Fruit fly (Drosophila melanogaster) whole organism, adult: ENCODE data around the gene CG6785.

Experiments used
- CG11617 ChIP-seq: fragments of 200-800 bp; sonication (Bioruptor generic); optimal IDR thresholded peaks from 2 replicates; lab custom pipeline; 2017; ENCODE audit warnings: mild to moderate bottlenecking, missing biosample characterization, missing genetic modification reagents, missing genetic modification characterization
- CG12768 ChIP-seq: fragments of 200-800 bp; sonication (Bioruptor generic); optimal IDR thresholded peaks from 2 replicates; lab custom pipeline; 2017; ENCODE audit warnings: missing biosample characterization, missing genetic modification characterization, mild to moderate bottlenecking, moderate library complexity, missing genetic modification reagents
- CG7101 ChIP-seq: fragments of 200-800 bp; sonication (Bioruptor generic); optimal IDR thresholded peaks from 2 replicates; lab custom pipeline; 2018; ENCODE audit warnings: missing biosample characterization, mild to moderate bottlenecking, missing genetic modification characterization, moderate library complexity
- Crg-1 ChIP-seq: fragments of 200-800 bp; sonication (Bioruptor generic); optimal IDR thresholded peaks from 2 replicates; lab custom pipeline; 2016; ENCODE audit warnings: missing biosample characterization, missing genetic modification characterization
- Hr96 ChIP-seq: fragments of 200-800 bp; sonication (Bioruptor generic); optimal IDR thresholded peaks from 2 replicates; lab custom pipeline; 2016; ENCODE audit warnings: missing biosample characterization, missing genetic modification characterization
- Mnt ChIP-seq: fragments of 200-800 bp; sonication (Bioruptor generic); optimal IDR thresholded peaks from 2 replicates; lab custom pipeline; 2016; ENCODE audit warnings: missing biosample characterization, mild to moderate bottlenecking, missing genetic modification characterization
- bab1 ChIP-seq: fragments of 200-800 bp; sonication (Bioruptor generic); optimal IDR thresholded peaks from 3 replicates; lab custom pipeline; 2019; ENCODE audit warnings: missing biosample characterization, mild to moderate bottlenecking, missing genetic modification characterization, moderate library complexity
- cnc ChIP-seq, 2 experiments: fragments of >200 bp; optimal IDR thresholded peaks; 2 replicates each; lab custom pipeline; 2017
- kay ChIP-seq: fragments of 200-800 bp; sonication (Bioruptor generic); peaks from one replicate; lab custom pipeline; 2016; ENCODE audit warnings: missing biosample characterization, missing genetic modification characterization, borderline replicate concordance
- pad ChIP-seq: fragments of 200-800 bp; sonication (Bioruptor generic); optimal IDR thresholded peaks from 3 replicates; lab custom pipeline; 2017; ENCODE audit warnings: missing biosample characterization, missing genetic modification characterization, mild to moderate bottlenecking, moderate library complexity, missing genetic modification reagents
- toe ChIP-seq: fragments of 200-800 bp; sonication (Bioruptor generic); optimal IDR thresholded peaks from 2 replicates; lab custom pipeline; 2016; ENCODE audit warnings: missing biosample characterization, missing genetic modification characterization

DNA sequence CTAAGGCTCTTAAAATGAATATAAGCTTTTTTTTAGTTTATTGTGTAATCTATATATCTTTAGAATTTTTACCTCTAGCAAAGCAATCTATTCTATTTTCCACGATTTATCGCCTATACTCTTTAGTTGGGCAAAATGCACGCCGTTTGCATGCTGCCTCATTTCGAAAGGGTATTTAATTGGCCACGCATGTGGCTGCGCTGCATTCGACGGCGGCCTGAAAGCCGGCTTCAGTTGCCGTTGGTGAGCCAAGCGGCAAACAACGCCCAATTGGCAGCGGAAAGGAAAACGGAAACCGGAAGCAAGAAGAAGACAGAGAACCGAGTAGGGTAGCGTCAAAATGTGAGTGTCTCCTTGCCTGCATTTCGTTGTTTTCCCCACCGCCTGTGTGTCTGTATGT, 30.9 kb upstream of the CG6785 start, which contains the start of gene CG14947:
- TF ChIP-seq bab1 (GFP tag; lab: Kevin White, UChicago) = no peak
- TF ChIP-seq CG11617 (GFP tag; lab: Kevin White, UChicago) = no peak
- TF ChIP-seq pad = no peak
- TF ChIP-seq Mnt (GFP tag; lab: Kevin White, UChicago) = no peak
- TF ChIP-seq Crg-1 (GFP tag; lab: Kevin White, UChicago) = no peak
- no peak for TF ChIP-seq kay (GFP tag; lab: Kevin White, UChicago)
- no peak for TF ChIP-seq CG12768
- TF ChIP-seq CG7101 (tag; lab: Kevin White, UChicago) = no peak
- no peak for TF ChIP-seq cnc (optimal IDR thresholded peaks at IDR 0.05; lab: Kevin White, UChicago)
- TF ChIP-seq Hr96 (GFP tag; lab: Kevin White, UChicago) = no peak
- TF ChIP-seq toe (GFP tag; lab: Kevin White, UChicago) = no peak
